Fruit fly (Drosophila melanogaster): Measurements from ENCODE around the gene Acbp6.

dm6 chr3L:7082168-7082567 lies 46.5 kb upstream of the Acbp6 start:
- no peak for TF ChIP-seq Dll (optimal IDR thresholded peaks at IDR 0.05)
- TF ChIP-seq psq (optimal IDR thresholded peaks at IDR 0.05) = no peak
- no peak for TF ChIP-seq usp (GFP tag; optimal IDR thresholded peaks at IDR 0.05)
- no peak for TF ChIP-seq pan (optimal IDR thresholded peaks at IDR 0.05)
- no peak for TF ChIP-seq EcR (GFP tag; optimal IDR thresholded peaks at IDR 0.05)
- no peak for TF ChIP-seq CG8478 (optimal IDR thresholded peaks at IDR 0.05)
